Worm (Caenorhabditis elegans): ENCODE results near the gene Y51A2D.8.

Y51A2D.8 gene

ce11 chrV:18511847-18512246 is 41.8 kb downstream of the Y51A2D.8 start:
- TF ChIP-seq zip-2 (tag; optimal IDR thresholded peaks at IDR 0.05) (no peak), ZK337.2 (GFP tag; IDR thresholded peaks at IDR 0.05) (no peak), F26F4.8 (GFP tag; conservative IDR thresholded peaks at IDR 0.05) (no peak), nhr-237 (tag; optimal IDR thresholded peaks at IDR 0.05) (no peak), nhr-42 (GFP tag; IDR thresholded peaks at IDR 0.05) (no peak), hlh-30 (tag; optimal IDR thresholded peaks at IDR 0.05; ENCODE audit: insufficient read depth) (no peak), ceh-28 (tag; optimal IDR thresholded peaks at IDR 0.05) (no peak), rbr-2 (tag; optimal IDR thresholded peaks at IDR 0.05) (no peak), skn-1 (tag; optimal IDR thresholded peaks at IDR 0.05) (no peak)

- TF ChIP-seq jun-1 (tag; optimal IDR thresholded peaks at IDR 0.05): no peak
- TF ChIP-seq lin-29 (GFP tag; IDR thresholded peaks at IDR 0.05): no peak
- TF ChIP-seq spr-3 (GFP tag; optimal IDR thresholded peaks at IDR 0.05): no peak
- no peak for TF ChIP-seq hmg-1.1 (GFP tag; IDR thresholded peaks at IDR 0.05)
- no peak for TF ChIP-seq zip-2 (tag; optimal IDR thresholded peaks at IDR 0.05)
- no peak for TF ChIP-seq ceh-28 (tag; optimal IDR thresholded peaks at IDR 0.05)
- no peak for TF ChIP-seq php-3 (GFP tag; IDR thresholded peaks at IDR 0.05)
- no peak for TF ChIP-seq lsy-2 (tag; optimal IDR thresholded peaks at IDR 0.05)
- no peak for TF ChIP-seq F37D6.2 (tag; optimal IDR thresholded peaks at IDR 0.05)
- TF ChIP-seq attf-4 (tag; optimal IDR thresholded peaks at IDR 0.05): no peak
- TF ChIP-seq daf-19 (GFP tag; conservative IDR thresholded peaks at IDR 0.05): no peak
- no peak for TF ChIP-seq sdz-12 (GFP tag; optimal IDR thresholded peaks at IDR 0.05)
- no peak for TF ChIP-seq ZK337.2 (GFP tag; IDR thresholded peaks at IDR 0.05)
- TF ChIP-seq T26A8.4 (GFP tag; IDR thresholded peaks at IDR 0.05): no peak
- TF ChIP-seq zfp-2 (tag; optimal IDR thresholded peaks at IDR 0.05): no peak
- TF ChIP-seq unc-39 (tag; optimal IDR thresholded peaks at IDR 0.05): no peak
- no peak for TF ChIP-seq Y5F2A.4 (GFP tag; optimal IDR thresholded peaks at IDR 0.05)
- no peak for TF ChIP-seq nhr-42 (GFP tag; IDR thresholded peaks at IDR 0.05)
Measured at ce11 chrV:18508564-18508963, 45.1 kb downstream of the Y51A2D.8 start, which contains the start of gene Y51A2D.1. TSS of gene Y51A2D.1 (plus strand) at chrV:18508864.

- TF ChIP-seq snpc-1.2 (GFP tag; IDR thresholded peaks at IDR 0.05) (no peak), lin-13 (GFP tag; optimal IDR thresholded peaks at IDR 0.05) (no peak), set-16 (GFP tag; IDR thresholded peaks at IDR 0.05) (peak; percentile 56; the same call in 1 of the 2 replicates), F44E2.7 (GFP tag; IDR thresholded peaks at IDR 0.05) (no peak), aha-1 (tag) (peak; percentile 71)
Measured at ce11 chrV:18506772-18507171, 46.9 kb downstream of the Y51A2D.8 start.

- TF ChIP-seq daf-16 (GFP tag; optimal IDR thresholded peaks at IDR 0.05): no peak
- no peak for TF ChIP-seq daf-16 (tag; optimal IDR thresholded peaks at IDR 0.05)
- no peak for TF ChIP-seq mdl-1 (tag; optimal IDR thresholded peaks at IDR 0.05)
- TF ChIP-seq ces-1 (GFP tag; optimal IDR thresholded peaks at IDR 0.05): no peak
- TF ChIP-seq Y48G9A.11 (GFP tag; IDR thresholded peaks at IDR 0.05): no peak
- no peak for TF ChIP-seq zfp-2 (tag; optimal IDR thresholded peaks at IDR 0.05)
- TF ChIP-seq daf-12 (tag; optimal IDR thresholded peaks at IDR 0.05): no peak
- peak; percentile 78 for TF ChIP-seq ceh-28 (tag; optimal IDR thresholded peaks at IDR 0.05)
Measured at ce11 chrV:18504610-18505009, 49.0 kb downstream of the Y51A2D.8 start.
